ENCODE assay signal across 1 worm cellular context in the genomic region with DNA sequence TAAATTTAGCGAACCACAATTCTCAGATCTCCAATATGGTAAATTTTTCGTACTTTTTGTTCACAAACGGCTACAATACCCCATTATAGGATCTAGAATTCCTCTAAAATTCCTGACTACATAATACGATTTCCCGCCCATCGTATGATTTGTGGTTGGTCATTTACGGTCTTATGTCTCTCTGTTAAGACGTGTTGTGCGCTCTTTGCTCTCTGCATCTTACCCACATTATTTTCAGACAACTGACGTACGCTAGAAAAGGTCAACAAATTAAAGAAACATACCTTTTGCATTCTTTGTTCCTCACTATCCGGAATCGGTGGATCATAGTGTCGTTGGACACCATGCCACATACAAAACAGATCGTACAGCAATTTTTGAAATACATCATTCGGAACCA.
TF ChIP-seq lines count a peak whose summit lies in the region.

No protein-coding gene starts in this region.

TF ChIP-seq in whole organism, L2 larva, 48 proteins besides CTCF, POLR2A, EP300 and RAD21 (continued from another document):
- TF ChIP-seq R02D3.7 (tag; optimal IDR thresholded peaks at IDR 0.05; lab: Kevin White, UChicago) (no peak), ZK546.5 (tag; optimal IDR thresholded peaks at IDR 0.05; lab: Kevin White, UChicago) (no peak)
